Fruit fly (Drosophila melanogaster) ovary, adult (tissue): Measurements from ENCODE around the gene CG42465.

Experiments used
- CG17801 ChIP-seq: fragments of 200-800 bp; optimal IDR thresholded peaks from 2 replicates; lab custom pipeline; 2019; ENCODE audit warnings: missing biosample characterization, mild to moderate bottlenecking, missing genetic modification characterization, moderate library complexity; ENCODE audit not compliant: partially characterized antibody

CG42465 gene

DNA sequence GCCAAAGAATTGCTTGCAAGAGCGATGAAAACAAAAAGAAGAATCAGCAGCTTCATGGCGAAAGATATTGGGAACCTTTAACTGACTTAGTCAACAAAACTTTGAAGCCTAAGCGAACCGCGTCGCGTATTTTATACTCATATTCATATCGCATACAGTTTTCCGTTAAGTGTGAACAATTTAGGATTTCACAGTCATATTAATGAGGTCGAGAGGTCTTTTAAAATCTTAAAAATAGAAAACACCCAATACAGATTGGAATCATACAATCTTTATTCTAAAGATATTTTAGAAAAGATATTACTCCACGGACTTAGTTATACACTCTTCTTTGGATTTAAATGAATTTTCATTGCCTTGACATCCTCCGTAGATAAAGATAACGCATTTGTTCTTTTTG lies 6.2 kb upstream of the CG42465 start, which contains the start of gene Acp24A4:
Gene Acp24A4, minus strand, starts transcription at position 101 of the 400 bp plus-strand sequence.
- TF ChIP-seq CG17801 (GFP tag; lab: Kevin White, UChicago), result no peak

DNA sequence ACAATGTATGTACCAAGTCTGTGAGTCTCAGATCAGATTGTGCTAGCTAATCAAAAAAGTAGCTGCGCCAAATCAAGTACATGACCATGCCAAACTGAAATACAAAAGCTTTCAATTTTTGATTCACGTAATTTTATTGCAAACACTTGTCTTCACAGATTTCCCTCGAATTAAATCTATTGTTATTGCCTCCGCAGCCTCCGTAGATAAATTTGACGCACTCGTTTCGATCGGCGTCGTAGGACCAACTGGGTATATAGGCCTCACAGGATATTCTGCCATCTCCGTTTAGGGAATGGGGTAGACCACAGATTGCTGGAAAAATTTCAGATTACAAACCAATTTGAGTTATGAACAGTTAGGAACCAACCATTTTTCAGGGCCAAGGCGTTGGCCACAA lies 5.1 kb upstream of the CG42465 start, which contains the start of gene CG43165:
Gene CG43165, minus strand, starts transcription at position 101 of the 400 bp plus-strand sequence.
- TF ChIP-seq CG17801 (GFP tag; lab: Kevin White, UChicago), result no peak

DNA sequence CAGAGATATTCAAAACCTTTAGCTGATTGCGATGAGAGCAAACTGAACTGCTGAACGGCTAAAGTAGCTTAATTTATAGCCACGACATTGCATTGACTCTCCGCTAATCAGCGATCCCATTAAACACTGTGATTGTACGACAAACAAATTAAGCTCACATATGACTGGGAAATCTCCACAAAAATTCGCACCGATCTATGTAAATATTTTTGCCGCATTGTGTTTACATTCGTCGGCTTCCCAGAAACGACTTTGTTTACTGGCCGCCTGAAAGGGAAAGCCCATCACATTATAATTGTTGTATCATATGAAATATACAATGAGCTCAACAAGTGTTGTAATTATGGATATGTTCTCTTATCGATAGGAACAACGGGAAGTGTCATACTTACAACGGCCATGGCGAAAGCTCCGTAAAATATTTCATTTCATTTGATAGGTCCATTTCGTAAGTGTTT lies 4.6 kb upstream of the CG42465 start, which contains the start of gene CG16713:
Gene CG16713, minus strand, starts transcription at position 51 of the 458 bp plus-strand sequence.
- no peak for TF ChIP-seq CG17801 (GFP tag; lab: Kevin White, UChicago)

DNA sequence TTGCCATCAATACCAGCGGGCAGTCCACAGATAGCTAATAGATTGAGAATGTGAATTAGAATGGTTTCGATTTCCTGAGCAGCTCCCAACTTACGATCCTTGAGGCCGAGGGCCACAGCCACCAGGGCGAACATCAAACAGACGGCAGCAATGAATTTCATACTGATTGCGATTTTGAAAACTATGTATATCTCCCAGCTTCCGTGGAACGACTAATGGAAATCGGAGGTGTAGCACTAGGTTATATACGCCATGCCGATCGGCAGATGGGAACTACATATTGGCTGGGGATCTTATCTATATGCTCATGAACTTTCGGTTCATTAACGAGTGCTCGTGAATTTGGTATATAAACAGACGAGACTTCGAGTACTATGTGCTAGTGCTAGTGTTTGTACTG lies 3.6 kb upstream of the CG42465 start, which contains the start of gene IM33:
Gene IM33, minus strand, starts transcription at position 221 of the 400 bp plus-strand sequence.
- TF ChIP-seq CG17801 (GFP tag; lab: Kevin White, UChicago), result no peak

DNA sequence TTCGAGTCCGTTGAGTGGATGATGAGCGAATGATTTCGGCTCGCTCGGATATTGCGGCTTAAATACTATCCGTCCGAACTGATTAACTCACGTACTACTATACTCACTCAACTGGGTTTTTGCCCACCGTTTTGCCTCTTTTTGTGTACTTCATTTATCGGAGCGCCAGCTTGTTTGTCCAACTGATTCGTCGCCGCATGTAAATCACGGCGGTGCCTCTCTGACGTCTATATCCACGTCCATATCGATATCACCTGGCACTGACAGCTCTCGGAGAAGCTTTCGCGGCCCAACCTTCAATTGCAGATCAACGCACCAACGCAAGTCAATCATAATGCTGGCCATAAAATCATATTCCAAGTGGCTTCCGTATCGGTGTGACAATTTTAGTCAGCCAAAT lies 2.2 kb upstream of the CG42465 start, which contains the start of gene CG3604:
Gene CG3604, minus strand, starts transcription at position 101 of the 400 bp plus-strand sequence.
- no peak for TF ChIP-seq CG17801 (GFP tag; lab: Kevin White, UChicago)

DNA sequence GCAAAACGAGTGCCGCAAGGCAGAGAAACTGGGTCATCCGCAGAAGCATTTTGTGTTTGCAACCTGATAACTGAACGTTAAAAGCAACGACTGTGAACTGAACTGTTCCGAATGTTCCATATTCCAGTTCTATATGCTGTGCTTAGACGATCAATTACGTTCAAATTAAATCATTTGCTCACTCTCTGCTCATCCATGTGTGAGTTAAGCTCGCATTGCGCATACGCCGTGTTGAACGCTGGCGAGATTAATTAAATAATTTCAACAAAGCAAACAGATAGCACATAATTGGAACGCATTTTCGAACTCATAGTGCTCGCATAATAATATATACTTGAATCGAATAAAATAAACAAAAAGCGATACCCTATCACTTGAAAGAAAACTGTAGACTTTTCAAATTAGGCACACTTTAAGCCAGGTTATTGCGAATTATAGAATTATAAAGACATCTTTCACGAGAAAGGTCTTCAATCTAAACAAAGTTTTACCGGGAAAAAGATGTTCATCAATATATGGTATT lies 942 bp upstream of the CG42465 start, which contains the start of the genes CG10031 and CG42464:
Gene CG10031, minus strand, starts transcription at position 101 of the 523 bp plus-strand sequence.
Gene CG42464, plus strand, starts transcription at position 473 of the 523 bp plus-strand sequence.
- TF ChIP-seq CG17801 (GFP tag; lab: Kevin White, UChicago), result no peak

DNA sequence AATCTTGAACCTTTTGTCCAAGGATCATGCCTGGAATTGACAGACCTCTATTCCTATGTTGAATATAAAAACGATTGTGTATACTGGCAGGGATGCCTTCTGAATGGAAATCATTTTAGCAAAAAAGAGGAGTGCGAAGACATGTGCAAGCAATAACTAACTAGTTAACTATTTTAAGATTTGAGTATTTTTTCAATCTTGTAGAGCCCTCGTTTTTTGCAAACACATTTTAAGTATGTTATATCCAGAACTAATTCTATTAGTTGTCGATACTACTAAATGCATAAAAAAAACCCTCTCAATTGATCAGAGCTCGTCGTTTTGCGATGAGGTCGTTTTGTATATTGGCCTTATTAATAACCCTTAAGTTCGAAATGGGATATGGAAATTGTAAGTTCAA lies 379 bp downstream of the CG42465 start, which contains the start of gene Sfp24C1:
Gene Sfp24C1, plus strand, starts transcription at position 301 of the 400 bp plus-strand sequence.
- no peak for TF ChIP-seq CG17801 (GFP tag; lab: Kevin White, UChicago)

DNA sequence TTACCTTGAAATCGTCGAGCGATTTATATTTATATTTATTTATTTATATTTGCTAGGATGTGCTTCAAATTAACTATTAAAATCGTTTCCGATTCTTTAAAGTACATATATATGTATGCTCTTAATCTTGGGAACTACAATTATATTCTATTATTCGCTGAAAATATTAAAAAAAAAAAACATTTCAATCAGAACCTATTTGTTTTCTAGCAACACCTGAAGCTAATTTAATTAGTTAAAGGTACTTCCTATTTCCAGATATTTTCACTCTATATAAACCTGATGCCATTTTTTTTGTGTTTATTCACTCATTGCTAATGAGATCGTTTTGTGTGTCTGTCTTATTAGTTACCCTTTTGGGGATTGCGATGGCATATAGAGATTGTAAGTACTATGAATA lies 995 bp downstream of the CG42465 start, which contains the start of gene CG42467:
Gene CG42467, plus strand, starts transcription at position 301 of the 400 bp plus-strand sequence.
- TF ChIP-seq CG17801 (GFP tag; lab: Kevin White, UChicago), result no peak

DNA sequence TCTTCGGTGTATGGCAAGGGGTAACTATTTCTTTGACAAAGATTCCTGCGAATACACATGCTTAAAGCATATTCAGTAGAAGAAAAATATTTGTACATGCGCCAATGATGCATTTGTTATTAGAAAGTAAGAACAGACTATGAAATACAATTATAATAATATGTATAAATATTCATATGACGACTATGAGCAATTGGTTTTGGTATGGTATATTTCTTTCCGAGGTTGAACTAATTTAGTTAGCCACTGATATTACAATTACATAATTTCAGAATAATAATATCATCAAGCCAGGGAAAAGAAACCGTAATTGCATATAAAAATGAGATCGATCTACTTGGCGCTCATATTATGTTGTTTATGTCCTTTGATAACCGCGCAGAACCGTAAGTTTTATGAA lies 1.5 kb downstream of the CG42465 start, which contains the start of gene CG43145:
Gene CG43145, plus strand, starts transcription at position 301 of the 400 bp plus-strand sequence.
- no peak for TF ChIP-seq CG17801 (GFP tag; lab: Kevin White, UChicago)

DNA sequence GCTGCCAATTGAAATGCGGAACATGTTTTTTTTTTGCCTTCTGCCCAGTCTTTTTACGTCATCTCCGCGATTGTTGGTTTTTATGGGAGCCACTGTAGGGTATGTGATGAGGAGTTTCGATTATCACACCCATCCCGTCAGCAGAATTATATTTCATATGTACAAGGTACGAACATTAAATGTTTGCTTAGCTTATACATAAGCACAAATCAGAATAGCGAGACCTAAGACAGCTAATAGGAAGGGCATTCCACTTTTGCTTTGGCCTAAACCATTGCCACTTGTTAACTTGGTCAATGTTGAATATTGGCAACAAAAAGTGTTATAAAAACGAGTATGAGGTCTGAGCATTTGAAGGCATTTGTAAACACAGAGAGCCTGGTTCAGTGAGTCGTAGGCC lies 3.3 kb downstream of the CG42465 start, which contains the start of gene CG2816:
Gene CG2816, plus strand, starts transcription at position 400 of the 400 bp plus-strand sequence.
- no peak for TF ChIP-seq CG17801 (GFP tag; lab: Kevin White, UChicago)

DNA sequence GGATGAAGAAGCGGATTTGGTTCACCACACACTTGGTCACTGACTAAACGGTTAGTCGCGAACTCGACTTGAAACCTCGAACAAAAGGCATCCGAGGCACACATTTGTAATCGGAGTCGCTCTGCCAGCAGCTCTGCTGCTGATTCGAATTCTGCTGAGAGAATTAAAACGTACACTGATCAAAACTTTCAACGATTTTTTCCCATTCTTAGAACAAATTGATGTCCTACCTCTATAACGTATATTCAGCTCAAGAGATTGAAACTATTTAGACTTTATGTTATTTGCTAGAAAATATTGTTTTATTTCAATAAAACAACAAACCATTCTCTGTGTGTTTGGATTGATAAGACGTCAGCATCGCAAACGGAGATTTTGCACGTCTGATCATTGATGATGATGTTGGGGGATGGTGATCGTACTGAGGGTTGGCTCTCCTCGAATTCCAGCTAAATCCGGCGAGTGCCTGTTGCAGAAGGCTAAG lies 5.5 kb downstream of the CG42465 start, which contains the start of gene CG31778:
Gene CG31778, minus strand, starts transcription at position 51 of the 484 bp plus-strand sequence.
- no peak for TF ChIP-seq CG17801 (GFP tag; lab: Kevin White, UChicago)

DNA sequence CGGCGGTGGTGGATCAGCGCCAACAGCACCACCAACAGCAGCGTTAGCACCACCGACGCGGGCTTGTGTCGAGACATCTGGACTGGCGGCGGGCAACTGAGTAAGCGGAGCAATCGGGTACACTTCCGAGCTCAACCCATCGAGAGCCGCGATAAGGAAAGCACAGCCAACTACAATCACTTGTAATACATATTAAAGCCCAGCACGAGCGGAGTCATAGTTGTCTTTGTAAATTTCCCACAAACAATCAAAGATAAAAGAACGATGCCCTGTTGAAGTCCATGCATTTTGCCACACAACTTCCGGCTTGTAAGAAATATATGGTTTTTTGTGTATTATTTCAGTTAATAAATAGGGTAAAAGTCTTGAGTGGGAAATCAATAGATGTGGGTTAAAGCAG lies 7.0 kb downstream of the CG42465 start, which contains the start of gene CG31777:
Gene CG31777, minus strand, starts transcription at position 101 of the 400 bp plus-strand sequence.
- no peak for TF ChIP-seq CG17801 (GFP tag; lab: Kevin White, UChicago)

DNA sequence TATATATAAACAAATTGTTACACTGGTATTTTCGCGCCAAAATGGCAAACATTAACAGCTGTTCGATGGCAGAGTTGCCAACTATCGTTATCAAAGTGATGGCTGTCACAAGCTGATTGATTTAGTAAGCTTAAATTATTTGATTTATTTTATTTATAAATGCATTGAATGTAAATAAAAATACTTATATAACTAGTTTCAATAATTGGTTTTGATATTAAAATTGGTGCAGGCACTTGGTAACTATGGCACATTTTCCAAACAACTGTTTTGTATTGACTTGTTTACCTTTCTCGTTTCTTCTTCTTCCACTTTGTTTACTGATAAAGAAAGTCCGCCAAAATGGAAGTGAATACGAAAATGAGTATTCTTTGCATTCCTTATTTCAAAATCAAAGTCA lies 11.7 kb downstream of the CG42465 start, which contains the start of gene cutlet:
Gene cutlet, minus strand, starts transcription at position 84 of the 400 bp plus-strand sequence.
- TF ChIP-seq CG17801 (GFP tag; lab: Kevin White, UChicago), result peak; percentile 18

DNA sequence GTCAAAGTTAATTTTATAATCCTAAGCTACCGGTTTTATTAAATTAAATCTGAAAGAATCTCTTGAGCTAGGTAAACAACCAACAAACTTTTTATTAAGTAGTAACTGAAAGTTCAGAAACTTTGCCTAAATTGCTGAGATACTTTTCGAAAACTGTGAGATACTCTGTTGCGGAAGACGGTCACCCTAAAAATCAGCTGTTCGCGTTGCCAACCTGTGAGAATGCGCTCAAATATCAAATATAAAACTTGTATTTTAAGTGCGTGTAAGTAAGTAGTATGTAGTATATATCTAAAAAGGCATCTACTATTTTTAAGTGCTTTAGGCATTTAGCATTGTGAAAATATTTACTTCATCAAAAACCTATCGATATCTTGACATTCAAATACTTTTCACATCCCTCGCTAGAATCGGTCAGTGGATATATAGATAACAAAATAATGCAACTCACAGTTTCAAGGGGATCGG lies 13.0 kb downstream of the CG42465 start, which contains the start of the genes CG31955 and CG2818:
Gene CG31955, minus strand, starts transcription at position 157 of the 468 bp plus-strand sequence.
Gene CG2818, plus strand, starts transcription at position 412 of the 468 bp plus-strand sequence.
- no peak for TF ChIP-seq CG17801 (GFP tag; lab: Kevin White, UChicago)
